Fruit fly (Drosophila melanogaster): ENCODE results near the gene Snoo.

Gene Snoo

dm6 chr2L:7933186-7933585 is 50.8 kb downstream of the Snoo start:
- no peak for TF ChIP-seq psq (optimal IDR thresholded peaks at IDR 0.05)

dm6 chr2L:7932091-7932769 is 51.8 kb downstream of the Snoo start:
- TF ChIP-seq EcR (GFP tag; optimal IDR thresholded peaks at IDR 0.05) = no peak
- TF ChIP-seq Dll (optimal IDR thresholded peaks at IDR 0.05) = no peak
- TF ChIP-seq psq (optimal IDR thresholded peaks at IDR 0.05) = no peak
- TF ChIP-seq pan (optimal IDR thresholded peaks at IDR 0.05) = no peak
- TF ChIP-seq usp (GFP tag; optimal IDR thresholded peaks at IDR 0.05) = no peak
- no peak for TF ChIP-seq CG8478 (optimal IDR thresholded peaks at IDR 0.05)

- TF ChIP-seq psq (optimal IDR thresholded peaks at IDR 0.05) (no peak), usp (GFP tag; optimal IDR thresholded peaks at IDR 0.05) (no peak), EcR (GFP tag; optimal IDR thresholded peaks at IDR 0.05) (no peak), CG8478 (optimal IDR thresholded peaks at IDR 0.05) (no peak)
These were observed 52.8 kb downstream of the Snoo start for dm6 chr2L:7931218-7931617.

dm6 chr2L:7930737-7931136 is 53.3 kb downstream of the Snoo start:
- TF ChIP-seq CG8478 (optimal IDR thresholded peaks at IDR 0.05) (no peak), EcR (GFP tag; optimal IDR thresholded peaks at IDR 0.05) (no peak), usp (GFP tag; optimal IDR thresholded peaks at IDR 0.05) (no peak), Dll (optimal IDR thresholded peaks at IDR 0.05) (no peak), pan (optimal IDR thresholded peaks at IDR 0.05) (no peak), psq (optimal IDR thresholded peaks at IDR 0.05) (no peak)

- TF ChIP-seq CG8478 (optimal IDR thresholded peaks at IDR 0.05) (no peak), pan (optimal IDR thresholded peaks at IDR 0.05) (no peak), Dll (optimal IDR thresholded peaks at IDR 0.05) (no peak), psq (optimal IDR thresholded peaks at IDR 0.05) (no peak), EcR (GFP tag; optimal IDR thresholded peaks at IDR 0.05) (no peak), usp (GFP tag; optimal IDR thresholded peaks at IDR 0.05) (no peak)
These were observed 57.5 kb downstream of the Snoo start for dm6 chr2L:7926288-7927061.

dm6 chr2L:7925389-7925788 is 58.6 kb downstream of the Snoo start:
- TF ChIP-seq Dll (optimal IDR thresholded peaks at IDR 0.05) = no peak
- TF ChIP-seq pan (optimal IDR thresholded peaks at IDR 0.05) = no peak
- TF ChIP-seq psq (optimal IDR thresholded peaks at IDR 0.05) = no peak
- TF ChIP-seq EcR (GFP tag; optimal IDR thresholded peaks at IDR 0.05) = peak in 1 of 2 experiments; percentile 19
- no peak for TF ChIP-seq CG8478 (optimal IDR thresholded peaks at IDR 0.05)
- TF ChIP-seq usp (GFP tag; optimal IDR thresholded peaks at IDR 0.05) = no peak

dm6 chr2L:7923636-7924301 is 60.2 kb downstream of the Snoo start:
- TF ChIP-seq pan (optimal IDR thresholded peaks at IDR 0.05) (no peak), Dll (optimal IDR thresholded peaks at IDR 0.05) (no peak), psq (optimal IDR thresholded peaks at IDR 0.05) (no peak), usp (GFP tag; optimal IDR thresholded peaks at IDR 0.05) (no peak), CG8478 (optimal IDR thresholded peaks at IDR 0.05) (no peak), EcR (GFP tag; optimal IDR thresholded peaks at IDR 0.05) (no peak)

- no peak for TF ChIP-seq Dll (optimal IDR thresholded peaks at IDR 0.05)
- TF ChIP-seq pan (optimal IDR thresholded peaks at IDR 0.05) = no peak
- no peak for TF ChIP-seq usp (GFP tag; optimal IDR thresholded peaks at IDR 0.05)
- TF ChIP-seq CG8478 (optimal IDR thresholded peaks at IDR 0.05) = no peak
- TF ChIP-seq psq (optimal IDR thresholded peaks at IDR 0.05) = no peak
- TF ChIP-seq EcR (GFP tag; optimal IDR thresholded peaks at IDR 0.05) = no peak
These were observed 61.9 kb downstream of the Snoo start for dm6 chr2L:7922088-7922487.

- TF ChIP-seq CG8478 (optimal IDR thresholded peaks at IDR 0.05) = no peak
- TF ChIP-seq Dll (optimal IDR thresholded peaks at IDR 0.05) = no peak
- no peak for TF ChIP-seq pan (optimal IDR thresholded peaks at IDR 0.05)
- no peak for TF ChIP-seq EcR (GFP tag; optimal IDR thresholded peaks at IDR 0.05)
- no peak for TF ChIP-seq psq (optimal IDR thresholded peaks at IDR 0.05)
- no peak for TF ChIP-seq usp (GFP tag; optimal IDR thresholded peaks at IDR 0.05)
These were observed 63.4 kb downstream of the Snoo start for dm6 chr2L:7920590-7920989.

dm6 chr2L:7918770-7919169 is 65.2 kb downstream of the Snoo start:
- TF ChIP-seq psq (optimal IDR thresholded peaks at IDR 0.05) (no peak), EcR (GFP tag; optimal IDR thresholded peaks at IDR 0.05) (no peak), usp (GFP tag; optimal IDR thresholded peaks at IDR 0.05) (no peak), Dll (optimal IDR thresholded peaks at IDR 0.05) (no peak), pan (optimal IDR thresholded peaks at IDR 0.05) (no peak), CG8478 (optimal IDR thresholded peaks at IDR 0.05) (no peak)

dm6 chr2L:7916368-7916767 is 67.6 kb downstream of the Snoo start:
- TF ChIP-seq CG8478 (optimal IDR thresholded peaks at IDR 0.05) (no peak), EcR (GFP tag; optimal IDR thresholded peaks at IDR 0.05) (no peak), psq (optimal IDR thresholded peaks at IDR 0.05) (no peak), usp (GFP tag; optimal IDR thresholded peaks at IDR 0.05) (no peak), pan (optimal IDR thresholded peaks at IDR 0.05) (no peak), Dll (optimal IDR thresholded peaks at IDR 0.05) (no peak)

dm6 chr2L:7914948-7915549 is 68.9 kb downstream of the Snoo start:
- TF ChIP-seq EcR (GFP tag; optimal IDR thresholded peaks at IDR 0.05) (no peak), CG8478 (optimal IDR thresholded peaks at IDR 0.05) (no peak), Dll (optimal IDR thresholded peaks at IDR 0.05) (no peak), usp (GFP tag; optimal IDR thresholded peaks at IDR 0.05) (no peak), psq (optimal IDR thresholded peaks at IDR 0.05) (no peak)

Measured in whole organism.